Worm (Caenorhabditis elegans): ENCODE measurements around the gene pcp-5.

The pcp-5 gene

ce11 chrIII:7892333-7892732 lies 15.1 kb downstream of the pcp-5 start:
- TF ChIP-seq hrde-1 (tag; optimal IDR thresholded peaks at IDR 0.05; ENCODE audit: borderline replicate concordance) (no peak), F22D6.2 (tag; optimal IDR thresholded peaks at IDR 0.05) (no peak), xnd-1 (tag; optimal IDR thresholded peaks at IDR 0.05) (no peak), lin-35 (GFP tag; optimal IDR thresholded peaks at IDR 0.05) (no peak), F10E7.11 (tag; optimal IDR thresholded peaks at IDR 0.05) (no peak), unc-130 (GFP tag; optimal IDR thresholded peaks at IDR 0.05) (no peak), D2030.7 (GFP tag; IDR thresholded peaks at IDR 0.05) (no peak), lag-1 (GFP tag; IDR thresholded peaks at IDR 0.05) (no peak), cebp-2 (GFP tag; IDR thresholded peaks at IDR 0.05) (no peak), Y56A3A.18 (GFP tag; IDR thresholded peaks at IDR 0.05) (no peak), snpc-3.4 (tag; optimal IDR thresholded peaks at IDR 0.05) (no peak), madf-10 (tag; optimal IDR thresholded peaks at IDR 0.05) (no peak)

DNA sequence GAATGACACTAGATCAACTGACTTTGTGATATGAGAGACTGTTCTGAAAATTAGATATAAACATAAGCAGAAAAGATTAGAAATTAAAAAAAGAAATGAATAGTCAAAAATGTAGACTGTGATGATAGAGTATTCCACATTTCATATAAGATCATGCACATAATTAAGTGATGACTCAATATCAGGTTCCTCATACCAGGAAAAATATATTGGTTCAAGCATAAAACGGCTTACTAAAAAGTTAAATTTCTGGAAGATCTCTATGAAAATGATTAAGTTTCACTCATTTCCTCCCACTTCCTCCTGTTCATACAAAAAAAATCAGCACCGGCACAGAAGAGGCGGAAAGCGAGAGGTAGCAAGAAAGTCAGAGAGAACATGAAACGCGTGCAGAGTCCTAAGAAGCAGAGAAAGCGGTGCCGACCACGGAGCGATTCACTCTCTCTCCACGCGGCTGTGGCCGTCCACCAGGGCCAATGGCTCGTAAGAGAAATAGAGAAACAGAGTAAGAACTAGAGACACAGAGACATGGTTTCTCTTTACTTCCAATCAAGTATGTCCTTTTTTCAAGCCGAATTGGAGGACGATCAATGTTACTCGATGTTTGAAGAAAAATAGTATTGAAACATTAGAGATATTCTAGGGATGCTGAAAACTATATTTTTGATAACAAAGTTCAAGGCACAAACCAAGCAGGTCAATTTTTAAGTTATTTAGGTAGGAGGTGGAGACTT lies 15.7 kb downstream of the pcp-5 start, which contains the start of the genes ZK688.5 and fahd-1:
TSS of gene ZK688.5 (minus strand) at position 51 of the 734 bp plus-strand sequence.
TSS of gene fahd-1 (plus strand) at position 684 of the 734 bp plus-strand sequence.
- peak; percentile 26 for TF ChIP-seq ZK185.1 (tag; optimal IDR thresholded peaks at IDR 0.05; ENCODE audit: poor library complexity, severe bottlenecking)
- peak; percentile 43 for TF ChIP-seq somi-1 (GFP tag; optimal IDR thresholded peaks at IDR 0.05)
- peak; percentile 27; the same call in 1 of the 2 replicates for TF ChIP-seq madf-6 (GFP tag; IDR thresholded peaks at IDR 0.05)
- no peak for TF ChIP-seq ceh-40 (GFP tag; IDR thresholded peaks at IDR 0.05)
- TF ChIP-seq attf-6 (GFP tag; IDR thresholded peaks at IDR 0.05), result no peak
- no peak for TF ChIP-seq ama-1 (optimal IDR thresholded peaks at IDR 0.05)
- no peak for TF ChIP-seq ama-1 (GFP tag; optimal IDR thresholded peaks at IDR 0.05)
- no peak for TF ChIP-seq akir-1 (GFP tag; optimal IDR thresholded peaks at IDR 0.05)
- no peak for TF ChIP-seq ceh-58 (GFP tag; IDR thresholded peaks at IDR 0.05)
- TF ChIP-seq nhr-90 (tag; optimal IDR thresholded peaks at IDR 0.05), result no peak
- no peak for TF ChIP-seq ztf-25 (GFP tag; IDR thresholded peaks at IDR 0.05)
- no peak for TF ChIP-seq egl-18 (GFP tag; IDR thresholded peaks at IDR 0.05)
- TF ChIP-seq dpl-1 (GFP tag; optimal IDR thresholded peaks at IDR 0.05), result no peak
- no peak for TF ChIP-seq F55B11.4 (tag; optimal IDR thresholded peaks at IDR 0.05; ENCODE audit: borderline replicate concordance, insufficient read depth)
- no peak for TF ChIP-seq repo-1 (tag; optimal IDR thresholded peaks at IDR 0.05)
- TF ChIP-seq sea-2 (GFP tag; IDR thresholded peaks at IDR 0.05), result no peak
- TF ChIP-seq unc-62 (GFP tag; optimal IDR thresholded peaks at IDR 0.05), result peak; percentile 23
- TF ChIP-seq D2030.7 (GFP tag; IDR thresholded peaks at IDR 0.05), result no peak
- no peak; the same call in 1 of the 2 replicates for TF ChIP-seq rcor-1 (GFP tag; IDR thresholded peaks at IDR 0.05)
- TF ChIP-seq sdz-38 (tag; optimal IDR thresholded peaks at IDR 0.05), result no peak
- no peak for TF ChIP-seq ceh-100 (GFP tag; IDR thresholded peaks at IDR 0.05)
- no peak for TF ChIP-seq ztf-18 (tag; optimal IDR thresholded peaks at IDR 0.05)
- TF ChIP-seq bed-2 (GFP tag; IDR thresholded peaks at IDR 0.05), result no peak
- TF ChIP-seq lin-26 (GFP tag; IDR thresholded peaks at IDR 0.05), result 0 out of 2 replicates have a peak, but pooled peaks have one; percentile 25
- peak; percentile 24; the same call in 1 of the 2 replicates for TF ChIP-seq egrh-3 (GFP tag; IDR thresholded peaks at IDR 0.05)
- no peak for TF ChIP-seq athp-1 (tag; optimal IDR thresholded peaks at IDR 0.05)
- peak; percentile 39 for TF ChIP-seq ztf-26 (tag; optimal IDR thresholded peaks at IDR 0.05)
- TF ChIP-seq ccch-3 (GFP tag; optimal IDR thresholded peaks at IDR 0.05), result no peak
- no peak for TF ChIP-seq hrde-1 (tag; optimal IDR thresholded peaks at IDR 0.05; ENCODE audit: borderline replicate concordance)
- TF ChIP-seq nhr-179 (tag; optimal IDR thresholded peaks at IDR 0.05), result no peak
- no peak for TF ChIP-seq madf-3 (GFP tag; IDR thresholded peaks at IDR 0.05)
- no peak for TF ChIP-seq F37B4.10 (GFP tag; IDR thresholded peaks at IDR 0.05)
- no peak for TF ChIP-seq madf-8 (GFP tag; conservative IDR thresholded peaks at IDR 0.05)
- TF ChIP-seq hmg-20 (GFP tag; IDR thresholded peaks at IDR 0.05), result no peak
- TF ChIP-seq xnd-1 (tag; optimal IDR thresholded peaks at IDR 0.05), result no peak
- TF ChIP-seq dox-1 (GFP tag; IDR thresholded peaks at IDR 0.05), result no peak; the same call in 1 of the 2 replicates
- TF ChIP-seq ekl-4 (GFP tag; IDR thresholded peaks at IDR 0.05), result no peak
- TF ChIP-seq pbrm-1 (GFP tag; IDR thresholded peaks at IDR 0.05), result 0 out of 2 replicates have a peak, but pooled peaks have one; percentile 26
